Fruit fly (Drosophila melanogaster): ENCODE data around the gene CG13318.

CG13318 gene

dm6 chr3R:8799866-8800265 lies 27.4 kb upstream of the CG13318 start:
- no peak for TF ChIP-seq woc (GFP tag; optimal IDR thresholded peaks at IDR 0.05)
- no peak for TF ChIP-seq jim (GFP tag; optimal IDR thresholded peaks at IDR 0.05)
- TF ChIP-seq pan (optimal IDR thresholded peaks at IDR 0.05): no peak
- no peak for TF ChIP-seq fru (GFP tag; optimal IDR thresholded peaks at IDR 0.05)
- no peak for TF ChIP-seq N (GFP tag; optimal IDR thresholded peaks at IDR 0.05)
- no peak for TF ChIP-seq Dif (GFP tag; optimal IDR thresholded peaks at IDR 0.05; ENCODE audit: partially characterized antibody)
- no peak for TF ChIP-seq Mio (GFP tag; optimal IDR thresholded peaks at IDR 0.05)
- TF ChIP-seq foxo (GFP tag; optimal IDR thresholded peaks at IDR 0.05): no peak
- TF ChIP-seq Vsx2 (GFP tag; optimal IDR thresholded peaks at IDR 0.05; ENCODE audit: partially characterized antibody): no peak
- TF ChIP-seq Myc (optimal IDR thresholded peaks at IDR 0.05): no peak
- TF ChIP-seq ey (GFP tag; optimal IDR thresholded peaks at IDR 0.05): no peak
- TF ChIP-seq CG9705 (GFP tag; optimal IDR thresholded peaks at IDR 0.05): no peak
- TF ChIP-seq Rel (GFP tag; optimal IDR thresholded peaks at IDR 0.05): no peak
- no peak for TF ChIP-seq Rel (tag; optimal IDR thresholded peaks at IDR 0.05)
- no peak for TF ChIP-seq brk (GFP tag; optimal IDR thresholded peaks at IDR 0.05)
- no peak for TF ChIP-seq Abd-B (GFP tag; optimal IDR thresholded peaks at IDR 0.05)
- no peak for TF ChIP-seq GATAd (GFP tag; optimal IDR thresholded peaks at IDR 0.05)

- TF ChIP-seq CrebA (GFP tag; optimal IDR thresholded peaks at IDR 0.05; ENCODE audit: borderline replicate concordance) (no peak), foxo (GFP tag; optimal IDR thresholded peaks at IDR 0.05) (no peak), h (GFP tag; optimal IDR thresholded peaks at IDR 0.05) (no peak), tai (GFP tag; optimal IDR thresholded peaks at IDR 0.05) (no peak), dmrt93B (GFP tag; optimal IDR thresholded peaks at IDR 0.05) (no peak), usp (GFP tag; optimal IDR thresholded peaks at IDR 0.05) (no peak)
Observed at dm6 chr3R:8798332-8798731, 25.8 kb upstream of the CG13318 start.

DNA sequence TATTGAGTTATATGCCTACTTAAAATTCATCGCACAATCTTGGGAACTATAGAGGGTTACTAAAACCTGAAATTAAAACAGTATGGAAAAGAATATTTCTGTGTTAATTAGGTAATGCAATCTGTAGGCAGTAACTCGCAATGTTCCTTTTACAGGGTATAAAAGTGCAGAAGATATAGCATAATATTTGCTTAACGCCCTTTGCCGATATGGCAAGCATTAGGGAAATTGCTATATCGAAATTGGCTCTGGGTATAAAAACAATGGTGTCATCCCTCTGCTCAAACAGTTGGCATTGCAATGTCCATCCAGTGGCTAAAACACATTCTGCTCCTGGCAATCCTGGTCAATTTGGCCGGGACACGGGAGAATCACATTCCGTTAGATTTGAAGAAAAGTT lies 21.9 kb upstream of the CG13318 start, which contains the start of gene Ir85a:
Gene Ir85a, plus strand, starts transcription at position 301 of the 400 bp plus-strand sequence.
- TF ChIP-seq Dif (GFP tag; optimal IDR thresholded peaks at IDR 0.05; ENCODE audit: partially characterized antibody): no peak
- no peak for TF ChIP-seq Rel (GFP tag; optimal IDR thresholded peaks at IDR 0.05)
- no peak for TF ChIP-seq Rel (tag; optimal IDR thresholded peaks at IDR 0.05)

DNA sequence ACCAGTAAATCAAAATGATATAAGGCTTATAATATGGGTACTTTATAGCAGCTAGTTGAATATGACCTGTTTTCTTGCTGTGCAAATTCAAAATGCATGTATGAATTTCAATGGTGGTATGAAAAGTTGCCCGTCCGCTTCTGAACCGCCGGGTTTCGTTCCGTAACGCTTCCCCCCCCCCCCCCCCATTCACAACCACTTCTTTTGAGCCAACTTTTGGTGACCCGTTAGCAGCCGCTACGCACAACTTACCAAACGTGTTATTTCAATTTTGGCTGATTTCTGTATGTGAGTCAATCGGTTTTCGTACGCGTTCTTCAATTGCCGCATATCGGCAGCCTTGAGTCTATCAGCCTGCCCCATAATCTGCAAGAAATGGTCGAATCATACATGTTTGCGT lies 21.2 kb upstream of the CG13318 start:
- TF ChIP-seq foxo (GFP tag; optimal IDR thresholded peaks at IDR 0.05) (peak in 1 of 2 experiments; percentile 0), Myc (optimal IDR thresholded peaks at IDR 0.05) (no peak)

DNA sequence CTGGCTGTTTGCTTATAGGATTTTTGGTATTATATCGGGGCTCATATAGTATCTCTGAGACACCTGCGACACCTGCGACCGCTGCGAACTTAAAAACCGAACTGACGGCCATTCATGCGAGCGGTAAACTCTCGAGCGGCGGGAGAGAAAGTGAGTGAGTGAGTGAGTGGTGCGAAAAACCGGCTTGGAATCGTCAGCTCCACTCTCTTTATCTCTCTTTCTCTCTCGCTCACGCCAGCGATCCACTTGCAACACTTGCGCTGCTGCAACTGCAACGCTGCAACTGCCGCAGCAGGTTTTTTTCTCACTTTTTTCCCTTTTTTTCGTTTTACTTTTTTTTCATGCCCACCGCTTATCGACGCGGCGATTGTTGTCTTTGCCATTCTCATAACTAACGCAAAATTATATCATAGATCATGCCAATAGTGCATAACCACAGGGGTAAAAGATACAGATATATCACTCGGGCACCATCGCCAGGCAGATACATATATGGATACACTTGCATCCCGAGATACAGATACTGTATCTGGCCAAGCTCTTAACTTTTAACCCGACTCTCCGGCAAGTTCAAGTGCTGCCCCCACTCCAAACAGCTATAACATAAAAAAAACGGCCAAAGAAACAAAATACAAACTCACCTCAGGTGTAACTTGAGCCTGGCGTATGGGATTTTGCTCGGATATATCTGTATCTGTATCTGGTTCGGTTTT lies 20.1 kb upstream of the CG13318 start:
- TF ChIP-seq dl (GFP tag; optimal IDR thresholded peaks at IDR 0.05; ENCODE audit: insufficient read depth in 1 of 2, partially characterized antibody in 2 of 2): peak in 1 of 2 experiments; percentile 64
- TF ChIP-seq rgr (GFP tag; optimal IDR thresholded peaks at IDR 0.05): no peak
- no peak for TF ChIP-seq woc (GFP tag; optimal IDR thresholded peaks at IDR 0.05)
- TF ChIP-seq CG9705 (GFP tag; optimal IDR thresholded peaks at IDR 0.05): no peak
- no peak for TF ChIP-seq foxo (GFP tag; optimal IDR thresholded peaks at IDR 0.05)
- TF ChIP-seq OdsH (GFP tag; optimal IDR thresholded peaks at IDR 0.05): no peak
- TF ChIP-seq Vsx2 (GFP tag; optimal IDR thresholded peaks at IDR 0.05; ENCODE audit: partially characterized antibody): peak; percentile 70
- TF ChIP-seq Dif (GFP tag; optimal IDR thresholded peaks at IDR 0.05; ENCODE audit: partially characterized antibody): peak; percentile 78
- no peak for TF ChIP-seq psq (GFP tag; optimal IDR thresholded peaks at IDR 0.05)
- peak; percentile 20 for TF ChIP-seq Sp1 (GFP tag; optimal IDR thresholded peaks at IDR 0.05)

dm6 chr3R:8788722-8789400 lies 16.4 kb upstream of the CG13318 start:
- TF ChIP-seq Hr78 (GFP tag; optimal IDR thresholded peaks at IDR 0.05) (no peak), rgr (GFP tag; optimal IDR thresholded peaks at IDR 0.05) (peak; percentile 5), br (GFP tag; optimal IDR thresholded peaks at IDR 0.05) (no peak), fru (GFP tag; optimal IDR thresholded peaks at IDR 0.05) (peak; percentile 15), foxo (GFP tag; optimal IDR thresholded peaks at IDR 0.05) (peak in 1 of 2 experiments; percentile 37), sv (GFP tag; optimal IDR thresholded peaks at IDR 0.05) (no peak), ey (GFP tag; optimal IDR thresholded peaks at IDR 0.05) (peak; percentile 31), h (GFP tag; optimal IDR thresholded peaks at IDR 0.05) (peak; percentile 42), HLH106 (tag; optimal IDR thresholded peaks at IDR 0.05) (peak; percentile 24)

All from whole organism, wandering third instar larva.